Fruit fly (Drosophila melanogaster) whole organism, embryonic: ENCODE results near the gene sky.

ENCODE experiments used
- Atf6 ChIP-seq: fragments of 200-800 bp; sonication (Bioruptor generic); IDR thresholded peaks from 2 replicates; pipeline ENCODE4 v1.3.6; 2022; ENCODE audit warnings: missing biosample characterization, missing genetic modification characterization
- BtbVII ChIP-seq: fragments of 200-800 bp; sonication (Bioruptor generic); optimal IDR thresholded peaks from 3 replicates; lab custom pipeline; 2017; ENCODE audit warnings: missing biosample characterization, mild to moderate bottlenecking, missing genetic modification characterization
- CG10209 ChIP-seq: fragments of 200-800 bp; sonication (Bioruptor generic); optimal IDR thresholded peaks from 3 replicates; lab custom pipeline; 2017; ENCODE audit warnings: missing biosample characterization, mild to moderate bottlenecking, missing genetic modification characterization, missing genetic modification reagents
- CG10267 ChIP-seq: fragments of 200-800 bp; sonication (Bioruptor generic); optimal IDR thresholded peaks from 2 replicates; lab custom pipeline; 2018; ENCODE audit warnings: missing biosample characterization, mild to moderate bottlenecking, missing genetic modification characterization, moderate library complexity
- CG10654 ChIP-seq: fragments of 200-800 bp; sonication (Bioruptor generic); optimal IDR thresholded peaks from 2 replicates; lab custom pipeline; 2016; ENCODE audit warnings: missing biosample characterization, missing genetic modification characterization
- CG11093 ChIP-seq: fragments of 200-800 bp; sonication (Bioruptor generic); IDR thresholded peaks from 3 replicates; pipeline ENCODE4 v1.3.6; 2022; ENCODE audit warnings: missing biosample characterization, missing genetic modification characterization
- CG11504 ChIP-seq: fragments of 200-800 bp; sonication (Bioruptor generic); optimal IDR thresholded peaks from 3 replicates; lab custom pipeline; 2019; ENCODE audit warnings: missing biosample characterization, mild to moderate bottlenecking, missing genetic modification characterization, moderate library complexity
- CG11560 ChIP-seq: fragments of 200-800 bp; sonication (Bioruptor generic); IDR thresholded peaks from 3 replicates; pipeline ENCODE4 v1.3.6; 2022; ENCODE audit warnings: missing biosample characterization, missing genetic modification characterization
- CG14014 ChIP-seq: fragments of 200-800 bp; sonication (Bioruptor generic); IDR thresholded peaks from 2 replicates; pipeline ENCODE4 v1.3.6; 2022; ENCODE audit warnings: missing biosample characterization, missing genetic modification characterization
- CG1603 ChIP-seq: fragments of 200-800 bp; sonication (Bioruptor generic); optimal IDR thresholded peaks from 2 replicates; lab custom pipeline; 2019; ENCODE audit warnings: missing biosample characterization, mild to moderate bottlenecking, missing genetic modification characterization, moderate library complexity
- CG16815 ChIP-seq: fragments of 200-800 bp; sonication (Bioruptor generic); optimal IDR thresholded peaks from 3 replicates; lab custom pipeline; 2017; ENCODE audit warnings: missing biosample characterization, mild to moderate bottlenecking, missing genetic modification characterization
- CG17802 ChIP-seq: fragments of 200-800 bp; sonication (Bioruptor generic); optimal IDR thresholded peaks from 2 replicates; lab custom pipeline; 2018; ENCODE audit warnings: missing biosample characterization, mild to moderate bottlenecking, missing genetic modification characterization, moderate library complexity
- CG17829 ChIP-seq: fragments of 200-800 bp; optimal IDR thresholded peaks from 2 replicates; lab custom pipeline; 2019; ENCODE audit warnings: missing biosample characterization, mild to moderate bottlenecking, missing genetic modification characterization, moderate library complexity
- CG17912 ChIP-seq: fragments of 200-800 bp; sonication (Bioruptor generic); optimal IDR thresholded peaks from 2 replicates; lab custom pipeline; 2018; ENCODE audit warnings: missing biosample characterization, mild to moderate bottlenecking, missing genetic modification characterization
- CG2129 ChIP-seq: fragments of 200-800 bp; sonication (Bioruptor generic); IDR thresholded peaks from 2 replicates; pipeline ENCODE4 v1.3.6; 2022; ENCODE audit warnings: missing biosample characterization, missing genetic modification characterization; ENCODE audit not compliant: partially characterized antibody
- CG3163 ChIP-seq: fragments of 200-800 bp; sonication (Bioruptor generic); optimal IDR thresholded peaks from 3 replicates; lab custom pipeline; 2016; ENCODE audit warnings: missing biosample characterization, missing genetic modification characterization
- CG33557 ChIP-seq: fragments of 200-800 bp; sonication (Bioruptor generic); optimal IDR thresholded peaks from 2 replicates; lab custom pipeline; 2019; ENCODE audit warnings: missing biosample characterization, mild to moderate bottlenecking, missing genetic modification characterization, moderate library complexity
- CG4282 ChIP-seq: fragments of 200-800 bp; sonication (Bioruptor generic); optimal IDR thresholded peaks from 2 replicates; lab custom pipeline; 2016; ENCODE audit warnings: missing biosample characterization, missing genetic modification characterization
- CG4820 ChIP-seq: fragments of 200-800 bp; sonication (Bioruptor generic); optimal IDR thresholded peaks from 3 replicates; lab custom pipeline; 2016; ENCODE audit warnings: missing biosample characterization, missing genetic modification characterization
- CG5245 ChIP-seq: fragments of 200-800 bp; sonication (Bioruptor generic); optimal IDR thresholded peaks from 3 replicates; lab custom pipeline; 2016; ENCODE audit warnings: missing biosample characterization, missing genetic modification characterization
- CG7556 ChIP-seq: fragments of 200-800 bp; sonication (Bioruptor generic); optimal IDR thresholded peaks from 2 replicates; lab custom pipeline; 2017; ENCODE audit warnings: missing biosample characterization, mild to moderate bottlenecking, missing genetic modification characterization
- CG7963 ChIP-seq: fragments of 200-800 bp; sonication (Bioruptor generic); IDR thresholded peaks from 3 replicates; pipeline ENCODE4 v1.3.6; 2022; ENCODE audit warnings: missing biosample characterization, missing genetic modification characterization; ENCODE audit not compliant: partially characterized antibody
- CG8089 ChIP-seq: fragments of 200-800 bp; sonication (Bioruptor generic); optimal IDR thresholded peaks from 3 replicates; lab custom pipeline; 2016; ENCODE audit warnings: missing biosample characterization, missing genetic modification characterization
- CG8281 ChIP-seq: fragments of 200-800 bp; sonication (Bioruptor generic); optimal IDR thresholded peaks from 2 replicates; lab custom pipeline; 2018; ENCODE audit warnings: missing biosample characterization, mild to moderate bottlenecking, missing genetic modification characterization, moderate library complexity
- CG9727 ChIP-seq: fragments of 200-800 bp; sonication (Bioruptor generic); optimal IDR thresholded peaks from 3 replicates; lab custom pipeline; 2017; ENCODE audit warnings: missing biosample characterization, mild to moderate bottlenecking, missing genetic modification characterization
- E2f2 ChIP-seq: fragments of 200-800 bp; sonication (Bioruptor generic); IDR thresholded peaks from 2 replicates; pipeline ENCODE4 v1.3.6; 2022; ENCODE audit warnings: missing biosample characterization, missing genetic modification characterization
- Gsc ChIP-seq: fragments of 200-800 bp; sonication (Bioruptor generic); IDR thresholded peaks from 2 replicates; pipeline ENCODE4 v1.3.6; 2022; ENCODE audit warnings: missing biosample characterization, missing genetic modification characterization
- H2.0 ChIP-seq: fragments of 200-800 bp; sonication (Bioruptor generic); IDR thresholded peaks from 2 replicates; pipeline ENCODE4 v1.3.6; 2022; ENCODE audit warnings: missing biosample characterization, missing genetic modification characterization
- HmgZ ChIP-seq: fragments of 200-800 bp; sonication (Bioruptor generic); optimal IDR thresholded peaks from 2 replicates; lab custom pipeline; 2018; ENCODE audit warnings: missing biosample characterization, mild to moderate bottlenecking, missing genetic modification characterization
- MBD-R2 ChIP-seq: fragments of 200-800 bp; sonication (Bioruptor generic); IDR thresholded peaks from 2 replicates; pipeline ENCODE4 v1.3.6; 2022; ENCODE audit warnings: missing biosample characterization, missing genetic modification characterization
- Med ChIP-seq: fragments of 200-800 bp; sonication (Bioruptor generic); peaks from one replicate; lab custom pipeline; 2016; ENCODE audit warnings: missing biosample characterization, missing genetic modification characterization, mild to moderate bottlenecking, inconsistent platforms, moderate library complexity
- Mrtf ChIP-seq: fragments of 200-800 bp; sonication (Bioruptor generic); IDR thresholded peaks from 3 replicates; pipeline ENCODE4 v1.3.6; 2022; ENCODE audit warnings: missing biosample characterization, missing genetic modification characterization
- ash1 ChIP-seq: fragments of 200-800 bp; sonication (Bioruptor generic); optimal IDR thresholded peaks from 2 replicates; lab custom pipeline; 2018; ENCODE audit warnings: missing biosample characterization, mild to moderate bottlenecking, missing genetic modification characterization
- az2 ChIP-seq: fragments of 200-800 bp; sonication (Bioruptor generic); optimal IDR thresholded peaks from 3 replicates; lab custom pipeline; 2016; ENCODE audit warnings: missing biosample characterization, missing genetic modification characterization
- cg ChIP-seq: fragments of 200-800 bp; sonication (Bioruptor generic); optimal IDR thresholded peaks from 3 replicates; lab custom pipeline; 2019; ENCODE audit warnings: missing biosample characterization, mild to moderate bottlenecking, missing genetic modification characterization, moderate library complexity
- chif ChIP-seq, 2 experiments: fragments of 200-800 bp; sonication (Bioruptor generic); optimal IDR thresholded peaks; 3 replicates each; lab custom pipeline; 2016; ENCODE audit warnings: missing biosample characterization in 2 of 2, missing genetic modification characterization in 2 of 2
- corto ChIP-seq: fragments of 200-800 bp; sonication (Bioruptor generic); optimal IDR thresholded peaks from 2 replicates; lab custom pipeline; 2016; ENCODE audit warnings: missing biosample characterization, mild to moderate bottlenecking, missing genetic modification characterization, moderate library complexity
- dmrt99B ChIP-seq: fragments of 200-800 bp; sonication (Bioruptor generic); optimal IDR thresholded peaks from 2 replicates; lab custom pipeline; 2018; ENCODE audit warnings: missing biosample characterization, mild to moderate bottlenecking, missing genetic modification characterization, moderate library complexity
- en ChIP-seq: fragments of 200-800 bp; sonication (Bioruptor generic); optimal IDR thresholded peaks from 2 replicates; lab custom pipeline; 2016; ENCODE audit warnings: missing biosample characterization, missing genetic modification characterization
- exex ChIP-seq: fragments of 200-800 bp; sonication (Bioruptor generic); optimal IDR thresholded peaks from 4 replicates; lab custom pipeline; 2018; ENCODE audit warnings: missing biosample characterization, mild to moderate bottlenecking, missing genetic modification characterization, moderate library complexity
- hb ChIP-seq: fragments of 200-800 bp; sonication (Bioruptor generic); IDR thresholded peaks from 3 replicates; pipeline ENCODE4 v1.3.6; 2022; ENCODE audit warnings: missing biosample characterization, missing genetic modification characterization; ENCODE audit not compliant: partially characterized antibody
- luna ChIP-seq: fragments of 200-800 bp; sonication (Bioruptor generic); optimal IDR thresholded peaks from 2 replicates; lab custom pipeline; 2016; ENCODE audit warnings: missing biosample characterization, missing genetic modification characterization
- p53 ChIP-seq: fragments of 200-800 bp; sonication (Bioruptor generic); optimal IDR thresholded peaks from 2 replicates; lab custom pipeline; 2016; ENCODE audit warnings: missing biosample characterization, missing genetic modification characterization
- run ChIP-seq: fragments of 200-800 bp; sonication (Bioruptor generic); optimal IDR thresholded peaks from 3 replicates; lab custom pipeline; 2018; ENCODE audit warnings: missing biosample characterization, mild to moderate bottlenecking, missing genetic modification characterization
- sna ChIP-seq: fragments of 200-800 bp; sonication (Bioruptor generic); IDR thresholded peaks from 2 replicates; pipeline ENCODE4 v1.3.6; 2022; ENCODE audit warnings: missing biosample characterization, missing genetic modification characterization; ENCODE audit not compliant: partially characterized antibody
- stc ChIP-seq: fragments of 200-800 bp; sonication (Bioruptor generic); IDR thresholded peaks from 2 replicates; pipeline ENCODE4 v1.3.6; 2022; ENCODE audit warnings: missing biosample characterization, missing genetic modification characterization
- toy ChIP-seq: fragments of 200-800 bp; sonication (Bioruptor generic); IDR thresholded peaks from 2 replicates; pipeline ENCODE4 v1.3.6; 2022; ENCODE audit warnings: missing biosample characterization, missing genetic modification characterization
- vfl ChIP-seq: fragments of 200-800 bp; sonication (Bioruptor generic); optimal IDR thresholded peaks from 2 replicates; lab custom pipeline; 2016; ENCODE audit warnings: missing biosample characterization, missing genetic modification characterization

Gene sky

dm6 chr2L:20922196-20923087 lies 3.7 kb upstream of the sky start, which contains the start of gene Mtp (continued):
- peak; percentile 45 for TF ChIP-seq CG10654 (GFP tag; lab: Kevin White, UChicago)
- TF ChIP-seq dmrt99B = peak; percentile 79
- 0 out of 3 replicates have a peak, but pooled peaks have one; percentile 50 for TF ChIP-seq CG11093 (GFP tag; lab: Robert Waterston, UW)
- TF ChIP-seq CG1603 (tag; lab: Kevin White, UChicago) = peak; percentile 77
- TF ChIP-seq run = no peak
- TF ChIP-seq CG17912 (GFP tag; lab: Kevin White, UChicago) = no peak
- peak; percentile 57 for TF ChIP-seq Atf6 (GFP tag; lab: Robert Waterston, UW)
- peak; percentile 46 for TF ChIP-seq vfl
- TF ChIP-seq CG11560 (tag; lab: Robert Waterston, UW) = 0 out of 3 replicates have a peak, but pooled peaks have one; percentile 38
- peak; percentile 95 for TF ChIP-seq CG17802 (tag; lab: Kevin White, UChicago)
- no peak for TF ChIP-seq Gsc (GFP tag; lab: Robert Waterston, UW)
- TF ChIP-seq corto (GFP tag; lab: Kevin White, UChicago) = no peak
- TF ChIP-seq hb (GFP tag; lab: Robert Waterston, UW) = no peak
- TF ChIP-seq CG11504 (tag; lab: Kevin White, UChicago) = peak; percentile 79
- TF ChIP-seq CG9727 (GFP tag; lab: Kevin White, UChicago) = peak; percentile 76
- no peak for TF ChIP-seq sna (GFP tag; lab: Robert Waterston, UW)
- peak; percentile 43; the same call in 1 of the 2 replicates for TF ChIP-seq H2.0
- peak; percentile 62; the same call in 1 of the 2 replicates for TF ChIP-seq stc (GFP tag; lab: Robert Waterston, UW)
- TF ChIP-seq CG7963 (GFP tag; lab: Robert Waterston, UW) = no peak
- peak; percentile 79 for TF ChIP-seq HmgZ (tag; lab: Kevin White, UChicago)
- TF ChIP-seq cg (GFP tag; lab: Kevin White, UChicago) = peak; percentile 56
- TF ChIP-seq CG3163 (GFP tag; lab: Kevin White, UChicago) = peak; percentile 52
- TF ChIP-seq CG2129 (GFP tag; lab: Robert Waterston, UW) = no peak
- TF ChIP-seq Mrtf (GFP tag; lab: Robert Waterston, UW) = no peak; the same call in 2 of the 3 replicates
- peak; percentile 67 for TF ChIP-seq CG17829 (tag; lab: Kevin White, UChicago)
- peak; percentile 57 for TF ChIP-seq E2f2 (GFP tag; lab: Robert Waterston, UW)
- peak; percentile 86 for TF ChIP-seq CG7556
- TF ChIP-seq en (GFP tag; lab: Kevin White, UChicago) = peak; percentile 54
- TF ChIP-seq CG8089 (GFP tag; lab: Kevin White, UChicago) = peak; percentile 58
- peak; percentile 55 for TF ChIP-seq CG16815 (GFP tag; lab: Kevin White, UChicago)
- peak; percentile 72 to 86 for TF ChIP-seq chif (GFP tag; optimal IDR thresholded peaks at IDR 0.05; lab: Kevin White, UChicago)
- TF ChIP-seq toy (GFP tag; lab: Robert Waterston, UW) = no peak
- peak; percentile 26; the same call in 1 of the 2 replicates for TF ChIP-seq MBD-R2 (GFP tag; lab: Robert Waterston, UW)
- no peak for TF ChIP-seq ash1 (GFP tag; lab: Kevin White, UChicago)
- TF ChIP-seq BtbVII = peak; percentile 37
- TF ChIP-seq CG10267 (tag; lab: Kevin White, UChicago) = peak; percentile 54
- peak; percentile 41 for TF ChIP-seq p53
- peak; percentile 73 for TF ChIP-seq az2 (GFP tag; lab: Kevin White, UChicago)
- TF ChIP-seq CG4282 = peak; percentile 80
- peak; percentile 57 for TF ChIP-seq CG14014 (GFP tag; lab: Robert Waterston, UW)
- TF ChIP-seq luna (GFP tag; lab: Kevin White, UChicago) = no peak
- peak; percentile 79 for TF ChIP-seq CG33557 (GFP tag; lab: Kevin White, UChicago)
- peak; percentile 96 for TF ChIP-seq Med (GFP tag; lab: Kevin White, UChicago)
- peak; percentile 80 for TF ChIP-seq CG10209 (GFP tag; lab: Kevin White, UChicago)
- TF ChIP-seq CG4820 (GFP tag; lab: Kevin White, UChicago) = peak; percentile 77
- no peak for TF ChIP-seq exex (tag; lab: Kevin White, UChicago)
- TF ChIP-seq CG8281 (tag; lab: Kevin White, UChicago) = peak; percentile 22
- TF ChIP-seq CG5245 (GFP tag; lab: Kevin White, UChicago) = peak; percentile 53
